Fruit fly (Drosophila melanogaster): ENCODE data around the gene Tyler.

dm6 chrX:19605915-19606314, 5.4 kb upstream of the Tyler start:
- TF ChIP-seq pan (optimal IDR thresholded peaks at IDR 0.05): no peak
- no peak for TF ChIP-seq CrebA (GFP tag; optimal IDR thresholded peaks at IDR 0.05; ENCODE audit: borderline replicate concordance)
- TF ChIP-seq h (GFP tag; optimal IDR thresholded peaks at IDR 0.05): no peak
- TF ChIP-seq OdsH (GFP tag; optimal IDR thresholded peaks at IDR 0.05): no peak
- TF ChIP-seq usp (GFP tag; optimal IDR thresholded peaks at IDR 0.05): no peak
- TF ChIP-seq psq (GFP tag; optimal IDR thresholded peaks at IDR 0.05): no peak
- no peak for TF ChIP-seq Hr78 (GFP tag; optimal IDR thresholded peaks at IDR 0.05)
- TF ChIP-seq Myc (optimal IDR thresholded peaks at IDR 0.05): no peak

Data from whole organism, wandering third instar larva.